Worm (Caenorhabditis elegans) whole organism, young adult: ENCODE data around the gene ddl-2.

Experiments
- C06A6.2 ChIP-seq: fragments of 200-800 bp; sonication (Bioruptor generic); conservative IDR thresholded peaks from 2 replicates; pipeline ENCODE4 v1.3.6; 2022; ENCODE audit warnings: missing genetic modification characterization, missing compliant biosample characterization
- D2030.7 ChIP-seq: fragments of 200-800 bp; sonication (Bioruptor generic); IDR thresholded peaks from 2 replicates; pipeline ENCODE4 v1.3.6; 2022; ENCODE audit warnings: missing genetic modification reagents, missing genetic modification characterization, missing compliant biosample characterization
- F23B12.7 ChIP-seq: sonication (generic microtip); optimal IDR thresholded peaks from 2 replicates; lab custom pipeline; 2017; ENCODE audit warnings: missing genetic modification characterization, mild to moderate bottlenecking, missing compliant biosample characterization, antibody characterized with exemption, moderate library complexity; ENCODE audit not compliant: insufficient read depth
- K11D2.4 ChIP-seq: fragments of 200-800 bp; sonication (Bioruptor generic); IDR thresholded peaks from 2 replicates; pipeline ENCODE4 v1.3.6; 2022; ENCODE audit warnings: missing genetic modification reagents, missing genetic modification characterization, missing compliant biosample characterization
- Y53G8AR.9 ChIP-seq: fragments of 200-800 bp; sonication (Bioruptor generic); conservative IDR thresholded peaks from 2 replicates; pipeline ENCODE4 v1.3.6; 2022; ENCODE audit warnings: missing genetic modification reagents, missing genetic modification characterization, missing compliant biosample characterization
- Y79H2A.3 ChIP-seq: fragments of 200-800 bp; sonication (Bioruptor generic); conservative IDR thresholded peaks from 2 replicates; pipeline ENCODE4 v1.3.6; 2022; ENCODE audit warnings: missing genetic modification reagents, missing genetic modification characterization, missing compliant biosample characterization
- ZK185.1 ChIP-seq: sonication (generic microtip); optimal IDR thresholded peaks from 2 replicates; lab custom pipeline; 2016; ENCODE audit warnings: mild to moderate bottlenecking, missing genetic modification characterization, missing compliant biosample characterization; ENCODE audit not compliant: poor library complexity, severe bottlenecking
- aptf-2 ChIP-seq: fragments of 200-800 bp; sonication (Bioruptor generic); conservative IDR thresholded peaks from 2 replicates; pipeline ENCODE4 v1.3.6; 2022; ENCODE audit warnings: missing genetic modification reagents, missing genetic modification characterization, missing compliant biosample characterization
- aptf-3 ChIP-seq: fragments of 200-800 bp; sonication (Bioruptor generic); IDR thresholded peaks from 2 replicates; pipeline ENCODE4 v1.3.6; 2022; ENCODE audit warnings: missing genetic modification characterization, missing compliant biosample characterization
- atf-7 ChIP-seq: sonication (generic microtip); optimal IDR thresholded peaks from 2 replicates; lab custom pipeline; 2017; ENCODE audit warnings: mild to moderate bottlenecking, missing genetic modification characterization, missing compliant biosample characterization
- athp-1 ChIP-seq: sonication (generic microtip); optimal IDR thresholded peaks from 2 replicates; lab custom pipeline; 2017; ENCODE audit warnings: mild to moderate bottlenecking, missing genetic modification characterization, missing compliant biosample characterization
- attf-6 ChIP-seq: fragments of 200-800 bp; sonication (Bioruptor generic); IDR thresholded peaks from 2 replicates; pipeline ENCODE4 v1.3.6; 2022; ENCODE audit warnings: missing genetic modification reagents, missing genetic modification characterization, missing compliant biosample characterization
- bed-1 ChIP-seq: fragments of 200-800 bp; sonication (Bioruptor generic); IDR thresholded peaks from 2 replicates; pipeline ENCODE4 v1.3.6; 2022; ENCODE audit warnings: missing genetic modification reagents, missing genetic modification characterization, missing compliant biosample characterization
- cebp-1 ChIP-seq, 2 experiments: fragments of 200-800 bp in 1 of 2; sonication (Bioruptor generic) in 1 of 2; sonication (generic microtip) in 1 of 2; IDR thresholded peaks in 1 of 2; optimal IDR thresholded peaks in 1 of 2; 2 replicates each; pipeline versions ENCODE4 v1.3.6 to Lab custom; 2017 to 2022; ENCODE audit warnings: missing compliant biosample characterization in 2 of 2, missing genetic modification characterization in 2 of 2, mild to moderate bottlenecking in 1 of 2, missing genetic modification reagents in 1 of 2, moderate library complexity in 1 of 2
- cebp-2 ChIP-seq: fragments of 200-800 bp; sonication (Bioruptor generic); IDR thresholded peaks from 2 replicates; pipeline ENCODE4 v1.3.6; 2022; ENCODE audit warnings: missing genetic modification characterization, missing compliant biosample characterization
- ceh-40 ChIP-seq: fragments of 200-800 bp; sonication (Bioruptor generic); IDR thresholded peaks from 2 replicates; pipeline ENCODE4 v1.3.6; 2022; ENCODE audit warnings: missing genetic modification characterization, missing compliant biosample characterization
- ceh-58 ChIP-seq: fragments of 200-800 bp; sonication (Bioruptor generic); IDR thresholded peaks from 2 replicates; pipeline ENCODE4 v1.3.6; 2022; ENCODE audit warnings: missing genetic modification characterization, missing compliant biosample characterization
- dox-1 ChIP-seq: fragments of 200-800 bp; sonication (Bioruptor generic); IDR thresholded peaks from 2 replicates; pipeline ENCODE4 v1.3.6; 2022; ENCODE audit warnings: missing genetic modification reagents, missing genetic modification characterization, missing compliant biosample characterization
- dpff-1 ChIP-seq: sonication (generic microtip); optimal IDR thresholded peaks from 2 replicates; lab custom pipeline; 2017; ENCODE audit warnings: mild to moderate bottlenecking, missing genetic modification characterization, missing compliant biosample characterization
- egl-18 ChIP-seq: fragments of 200-800 bp; sonication (Bioruptor generic); IDR thresholded peaks from 2 replicates; pipeline ENCODE4 v1.3.6; 2022; ENCODE audit warnings: missing genetic modification reagents, missing genetic modification characterization, missing compliant biosample characterization
- egrh-3 ChIP-seq: fragments of 200-800 bp; sonication (Bioruptor generic); IDR thresholded peaks from 2 replicates; pipeline ENCODE4 v1.3.6; 2022; ENCODE audit warnings: missing genetic modification reagents, missing genetic modification characterization, missing compliant biosample characterization
- ets-4 ChIP-seq: fragments of 200-800 bp; sonication (Bioruptor generic); optimal IDR thresholded peaks from 2 replicates; lab custom pipeline; 2018; ENCODE audit warnings: mild to moderate bottlenecking, missing genetic modification characterization, missing compliant biosample characterization
- gei-17 ChIP-seq: fragments of 200-800 bp; sonication (Bioruptor generic); optimal IDR thresholded peaks from 2 replicates; lab custom pipeline; 2018; ENCODE audit warnings: mild to moderate bottlenecking, missing genetic modification characterization, missing compliant biosample characterization
- him-1 ChIP-seq: sonication (generic microtip); optimal IDR thresholded peaks from 2 replicates; lab custom pipeline; 2016; ENCODE audit warnings: missing genotype, missing genetic modification reagents, missing genetic modification characterization, missing compliant biosample characterization
- hrde-1 ChIP-seq: sonication (generic microtip); optimal IDR thresholded peaks from 2 replicates; lab custom pipeline; 2016; ENCODE audit warnings: missing genetic modification characterization, mild to moderate bottlenecking, missing compliant biosample characterization, moderate library complexity, missing genotype, missing genetic modification reagents, borderline replicate concordance
- hsf-1 ChIP-seq: fragments of 200-800 bp; sonication (Bioruptor generic); IDR thresholded peaks from 2 replicates; pipeline ENCODE4 v1.3.6; 2022; ENCODE audit warnings: missing genetic modification reagents, missing genetic modification characterization, missing compliant biosample characterization
- lag-1 ChIP-seq: fragments of 200-800 bp; sonication (Bioruptor generic); IDR thresholded peaks from 2 replicates; pipeline ENCODE4 v1.3.6; 2022; ENCODE audit warnings: missing genetic modification reagents, missing genetic modification characterization, missing compliant biosample characterization
- lir-1 ChIP-seq: fragments of 200-800 bp; sonication (Bioruptor generic); conservative IDR thresholded peaks from 2 replicates; pipeline ENCODE4 v1.3.6; 2022; ENCODE audit warnings: missing genetic modification reagents, missing genetic modification characterization, missing compliant biosample characterization
- mcd-1 ChIP-seq: fragments of 200-800 bp; sonication (Bioruptor generic); IDR thresholded peaks from 2 replicates; pipeline ENCODE4 v1.3.6; 2022; ENCODE audit warnings: missing genetic modification reagents, missing genetic modification characterization, missing compliant biosample characterization
- mel-28 ChIP-seq: sonication (generic microtip); optimal IDR thresholded peaks from 2 replicates; lab custom pipeline; 2016; ENCODE audit warnings: borderline replicate concordance, mild to moderate bottlenecking, missing genetic modification characterization, missing compliant biosample characterization
- mes-4 ChIP-seq: sonication (generic microtip); optimal IDR thresholded peaks from 2 replicates; lab custom pipeline; 2016; ENCODE audit warnings: missing genotype, missing genetic modification characterization, missing compliant biosample characterization
- mxl-1 ChIP-seq: sonication (generic microtip); optimal IDR thresholded peaks from 2 replicates; lab custom pipeline; 2016; ENCODE audit warnings: missing genetic modification characterization, missing compliant biosample characterization
- nfya-1 ChIP-seq: sonication (generic microtip); optimal IDR thresholded peaks from 2 replicates; lab custom pipeline; 2017; ENCODE audit warnings: antibody characterized with exemption, missing compliant biosample characterization, missing genetic modification characterization, borderline replicate concordance; ENCODE audit not compliant: insufficient read depth
- nfyb-1 ChIP-seq: fragments of 200-800 bp; sonication (Bioruptor generic); IDR thresholded peaks from 2 replicates; pipeline ENCODE4 v1.3.6; 2022; ENCODE audit warnings: missing genetic modification reagents, missing genetic modification characterization, missing compliant biosample characterization
- nhr-120 ChIP-seq: fragments of 200-800 bp; sonication (Bioruptor generic); IDR thresholded peaks from 2 replicates; pipeline ENCODE4 v1.3.6; 2022; ENCODE audit warnings: missing genetic modification characterization, missing compliant biosample characterization
- rcor-1 ChIP-seq: fragments of 200-800 bp; sonication (Bioruptor generic); IDR thresholded peaks from 2 replicates; pipeline ENCODE4 v1.3.6; 2022; ENCODE audit warnings: missing genetic modification reagents, missing genetic modification characterization, missing compliant biosample characterization
- sea-2 ChIP-seq: fragments of 200-800 bp; sonication (Bioruptor generic); IDR thresholded peaks from 2 replicates; pipeline ENCODE4 v1.3.6; 2022; ENCODE audit warnings: missing genetic modification characterization, missing compliant biosample characterization
- snpc-1.1 ChIP-seq: sonication (generic microtip); optimal IDR thresholded peaks from 2 replicates; lab custom pipeline; 2017; ENCODE audit warnings: missing genetic modification characterization, mild to moderate bottlenecking, missing compliant biosample characterization, antibody characterized with exemption, moderate library complexity, missing genotype, missing genetic modification reagents; ENCODE audit not compliant: insufficient read depth
- somi-1 ChIP-seq: fragments of 200-800 bp; sonication (Bioruptor generic); optimal IDR thresholded peaks from 2 replicates; lab custom pipeline; 2018; ENCODE audit warnings: mild to moderate bottlenecking, missing genetic modification characterization, missing compliant biosample characterization
- sptf-2 ChIP-seq: fragments of 200-800 bp; sonication (Bioruptor generic); optimal IDR thresholded peaks from 2 replicates; lab custom pipeline; 2018; ENCODE audit warnings: mild to moderate bottlenecking, missing genetic modification characterization, missing compliant biosample characterization
- zfh-2 ChIP-seq: fragments of 200-800 bp; sonication (Bioruptor generic); conservative IDR thresholded peaks from 2 replicates; pipeline ENCODE4 v1.3.6; 2022; ENCODE audit warnings: missing genetic modification reagents, missing genetic modification characterization, missing compliant biosample characterization
- ztf-26 ChIP-seq: sonication (generic microtip); optimal IDR thresholded peaks from 2 replicates; lab custom pipeline; 2017; ENCODE audit warnings: missing genetic modification characterization, missing compliant biosample characterization
- ztf-6 ChIP-seq: fragments of 200-800 bp; sonication (Bioruptor generic); IDR thresholded peaks from 2 replicates; pipeline ENCODE4 v1.3.6; 2022; ENCODE audit warnings: missing genetic modification reagents, missing genetic modification characterization, missing compliant biosample characterization

The ddl-2 gene

ce11 chrII:13521179-13521616 is 26.2 kb downstream of the ddl-2 start (continued):
- TF ChIP-seq cebp-2 (GFP tag; lab: Robert Waterston, UW) (no peak), Y53G8AR.9 (GFP tag; lab: Robert Waterston, UW) (peak; percentile 70), lir-1 (GFP tag; lab: Robert Waterston, UW) (peak; percentile 51; the same call in 1 of the 2 replicates), ceh-40 (GFP tag; lab: Robert Waterston, UW) (0 out of 2 replicates have a peak, but pooled peaks have one; percentile 25), mes-4 (peak; percentile 54), egl-18 (GFP tag; lab: Robert Waterston, UW) (no peak), hsf-1 (GFP tag; lab: Robert Waterston, UW) (peak; percentile 39; the same call in 1 of the 2 replicates), snpc-1.1 (peak; percentile 98), sea-2 (no peak), zfh-2 (GFP tag; lab: Robert Waterston, UW) (no peak), nfyb-1 (GFP tag; lab: Robert Waterston, UW) (0 out of 2 replicates have a peak, but pooled peaks have one; percentile 24), hrde-1 (peak; percentile 95), dpff-1 (no peak), lag-1 (GFP tag; lab: Robert Waterston, UW) (no peak), athp-1 (tag; lab: Kevin White, UChicago) (peak; percentile 93), ztf-6 (GFP tag; lab: Robert Waterston, UW) (no peak), dox-1 (GFP tag; lab: Robert Waterston, UW) (peak; percentile 87), ceh-58 (GFP tag; lab: Robert Waterston, UW) (no peak), attf-6 (peak; percentile 97), cebp-1 (GFP tag; IDR thresholded peaks at IDR 0.05; lab: Robert Waterston, UW) (no peak), cebp-1 (tag; optimal IDR thresholded peaks at IDR 0.05; lab: Kevin White, UChicago) (peak; percentile 58), mel-28 (no peak), C06A6.2 (GFP tag; lab: Robert Waterston, UW) (no peak), somi-1 (GFP tag; lab: Kevin White, UChicago) (no peak), him-1 (tag; lab: Kevin White, UChicago) (peak; percentile 88), Y79H2A.3 (GFP tag; lab: Robert Waterston, UW) (peak; percentile 89), aptf-3 (GFP tag; lab: Robert Waterston, UW) (no peak), ets-4 (peak; percentile 28), D2030.7 (GFP tag; lab: Robert Waterston, UW) (peak; percentile 99), mcd-1 (GFP tag; lab: Robert Waterston, UW) (peak; percentile 62)

- TF ChIP-seq Y79H2A.3 (GFP tag; lab: Robert Waterston, UW), result no peak
- TF ChIP-seq nhr-120 (GFP tag; lab: Robert Waterston, UW), result no peak
- no peak for TF ChIP-seq F23B12.7
- TF ChIP-seq rcor-1 (GFP tag; lab: Robert Waterston, UW), result no peak
- TF ChIP-seq ztf-26 (tag; lab: Kevin White, UChicago), result no peak
- no peak for TF ChIP-seq ZK185.1 (tag; lab: Kevin White, UChicago)
- TF ChIP-seq aptf-3 (GFP tag; lab: Robert Waterston, UW), result no peak
- no peak for TF ChIP-seq sptf-2 (GFP tag; lab: Kevin White, UChicago)
- no peak for TF ChIP-seq K11D2.4 (GFP tag; lab: Robert Waterston, UW)
- no peak for TF ChIP-seq aptf-2 (GFP tag; lab: Robert Waterston, UW)
- TF ChIP-seq C06A6.2 (GFP tag; lab: Robert Waterston, UW), result no peak
- TF ChIP-seq snpc-1.1, result no peak
- TF ChIP-seq mxl-1 (tag; lab: Kevin White, UChicago), result no peak
- no peak for TF ChIP-seq lag-1 (GFP tag; lab: Robert Waterston, UW)
- no peak for TF ChIP-seq gei-17 (GFP tag; lab: Kevin White, UChicago)
- TF ChIP-seq bed-1 (GFP tag; lab: Robert Waterston, UW), result no peak
- no peak for TF ChIP-seq egrh-3
- TF ChIP-seq atf-7 (tag; lab: Kevin White, UChicago), result no peak
- no peak for TF ChIP-seq nfya-1 (tag; lab: Kevin White, UChicago)
These were observed 29.8 kb downstream of the ddl-2 start, which contains the start of gene sre-45 for ce11 chrII:13517600-13517999. Gene sre-45, plus strand, starts transcription at chrII:13517900.
